Worm (Caenorhabditis elegans) whole organism, midembryonic: ENCODE data around the gene rfs-1.

Experiments
- ref-1 ChIP-seq: fragments of 200-800 bp; sonication (Bioruptor generic); conservative IDR thresholded peaks from 2 replicates; pipeline ENCODE4 v1.3.6; 2022; ENCODE audit warnings: missing genetic modification reagents, missing genetic modification characterization, missing compliant biosample characterization
- ztf-23 ChIP-seq: fragments of 200-800 bp; sonication (Bioruptor generic); IDR thresholded peaks from 2 replicates; pipeline ENCODE4 v1.3.6; 2022; ENCODE audit warnings: missing genetic modification reagents, missing genetic modification characterization, missing compliant biosample characterization
- ztf-29 ChIP-seq: fragments of 200-800 bp; sonication (Bioruptor generic); IDR thresholded peaks from 2 replicates; pipeline ENCODE4 v1.3.6; 2022; ENCODE audit warnings: missing genetic modification reagents, missing genetic modification characterization, missing compliant biosample characterization

ce11 chrIII:8182573-8182972 lies 43.7 kb upstream of the rfs-1 start:
- TF ChIP-seq ref-1 (no peak), ztf-23 (no peak), ztf-29 (GFP tag; lab: Robert Waterston, UW) (no peak)
